Worm (Caenorhabditis elegans) whole organism, L4 larva: Measurements from ENCODE around the gene pgph-2.

Experiments used
- Y48G9A.11 ChIP-seq: fragments of 200-800 bp; sonication (Bioruptor generic); IDR thresholded peaks from 2 replicates; pipeline ENCODE4 v1.3.6; 2022; ENCODE audit warnings: missing genetic modification reagents, missing genetic modification characterization, missing compliant biosample characterization
- aha-1 ChIP-seq: fragments of 150-350 bp; peaks from one replicate; lab custom pipeline; 2014; ENCODE audit warnings: missing biosample characterization, missing genetic modification characterization
- ceh-28 ChIP-seq: fragments of 150-350 bp; optimal IDR thresholded peaks from 2 replicates; lab custom pipeline; 2014; ENCODE audit warnings: missing biosample characterization, missing genetic modification reagents, missing genetic modification characterization
- ceh-32 ChIP-seq: sonication (generic microtip); optimal IDR thresholded peaks from 2 replicates; lab custom pipeline; 2016; ENCODE audit warnings: mild to moderate bottlenecking, missing genetic modification characterization, missing compliant biosample characterization; ENCODE audit not compliant: poor library complexity
- ceh-44 ChIP-seq: fragments of 200-800 bp; sonication (Bioruptor generic); IDR thresholded peaks from 2 replicates; pipeline ENCODE4 v1.3.6; 2022; ENCODE audit warnings: missing genetic modification reagents, missing genetic modification characterization, missing compliant biosample characterization
- cey-2 ChIP-seq: sonication (generic microtip); optimal IDR thresholded peaks from 3 replicates; lab custom pipeline; 2017; ENCODE audit warnings: missing genetic modification characterization, mild to moderate bottlenecking, missing compliant biosample characterization, antibody characterized with exemption, borderline replicate concordance; ENCODE audit not compliant: insufficient read depth
- daf-16 ChIP-seq, 3 experiments: sonication (generic microtip); optimal IDR thresholded peaks; 2 replicates each; lab custom pipeline; 2016 to 2017; ENCODE audit warnings: missing genetic modification characterization in 3 of 3, missing genetic modification reagents in 3 of 3, mild to moderate bottlenecking in 2 of 3, missing compliant biosample characterization in 2 of 3, missing biosample characterization in 1 of 3, moderate library complexity in 1 of 3
- dmd-6 ChIP-seq: fragments of 200-800 bp; sonication (Bioruptor generic); IDR thresholded peaks from 2 replicates; pipeline ENCODE4 v1.3.6; 2022; ENCODE audit warnings: missing genetic modification reagents, missing genetic modification characterization, missing compliant biosample characterization
- dve-1 ChIP-seq: sonication (generic microtip); optimal IDR thresholded peaks from 2 replicates; lab custom pipeline; 2017; ENCODE audit warnings: antibody characterized with exemption, mild to moderate bottlenecking, missing genetic modification characterization, missing compliant biosample characterization; ENCODE audit not compliant: insufficient read depth
- hif-1 ChIP-seq, 2 experiments: sonication (generic microtip); optimal IDR thresholded peaks; 2 replicates each; lab custom pipeline; 2016 to 2017; ENCODE audit warnings: missing compliant biosample characterization in 2 of 2, missing genetic modification characterization in 2 of 2, missing genetic modification reagents in 2 of 2, missing genotype in 2 of 2, mild to moderate bottlenecking in 1 of 2
- lin-1 ChIP-seq: fragments of 200-800 bp; sonication (Bioruptor generic); IDR thresholded peaks from 2 replicates; pipeline ENCODE4 v1.3.6; 2022; ENCODE audit warnings: missing genetic modification reagents, missing genetic modification characterization, missing compliant biosample characterization
- mep-1 ChIP-seq: fragments of 150-350 bp; sonication (generic microtip); optimal IDR thresholded peaks from 3 replicates; lab custom pipeline; 2014; ENCODE audit warnings: missing biosample characterization, missing genetic modification characterization
- nhr-48 ChIP-seq: sonication (generic microtip); optimal IDR thresholded peaks from 2 replicates; lab custom pipeline; 2016; ENCODE audit warnings: mild to moderate bottlenecking, missing genetic modification characterization, missing compliant biosample characterization
- nhr-77 ChIP-seq: fragments of 150-350 bp; optimal IDR thresholded peaks from 2 replicates; lab custom pipeline; 2014; ENCODE audit warnings: missing biosample characterization, missing genetic modification characterization
- pha-4 ChIP-seq, 2 experiments: fragments of 150-350 bp in 1 of 2; fragments of 200-800 bp in 1 of 2; sonication (Bioruptor generic) in 1 of 2; IDR thresholded peaks in 1 of 2; optimal IDR thresholded peaks in 1 of 2; 2 replicates each; pipeline versions ENCODE4 v1.3.6 to Lab custom; 2014 to 2022; ENCODE audit warnings: missing genetic modification characterization in 2 of 2, missing genetic modification reagents in 2 of 2, missing biosample characterization in 1 of 2, missing compliant biosample characterization in 1 of 2
- pqm-1 ChIP-seq: sonication (generic microtip); optimal IDR thresholded peaks from 2 replicates; lab custom pipeline; 2017; ENCODE audit warnings: missing biosample characterization, missing genetic modification characterization
- set-16 ChIP-seq: fragments of 200-800 bp; sonication (Bioruptor generic); IDR thresholded peaks from 2 replicates; pipeline ENCODE4 v1.3.6; 2022; ENCODE audit warnings: missing genetic modification reagents, missing genetic modification characterization, missing compliant biosample characterization
- zfp-3 ChIP-seq: fragments of 200-800 bp; sonication (Bioruptor generic); conservative IDR thresholded peaks from 2 replicates; pipeline ENCODE4 v1.3.6; 2022; ENCODE audit warnings: missing genetic modification reagents, missing genetic modification characterization, missing compliant biosample characterization
- zip-11 ChIP-seq: fragments of 200-800 bp; sonication (Bioruptor generic); IDR thresholded peaks from 2 replicates; pipeline ENCODE4 v1.3.6; 2022; ENCODE audit warnings: missing genetic modification characterization, missing compliant biosample characterization

pgph-2 gene

ce11 chrV:5820401-5820800 is 55.5 kb downstream of the pgph-2 start:
- TF ChIP-seq dmd-6 (GFP tag; lab: Robert Waterston, UW) (peak; percentile 62), zfp-3 (GFP tag; lab: Robert Waterston, UW) (no peak), ceh-28 (tag; lab: Kevin White, UChicago) (no peak), pqm-1 (peak; percentile 0), Y48G9A.11 (no peak), pha-4 (GFP tag; IDR thresholded peaks at IDR 0.05; lab: Robert Waterston, UW) (no peak), pha-4 (tag; optimal IDR thresholded peaks at IDR 0.05; lab: Kevin White, UChicago) (no peak), zip-11 (GFP tag; lab: Robert Waterston, UW) (no peak), nhr-77 (tag; lab: Kevin White, UChicago) (no peak), ceh-44 (GFP tag; lab: Robert Waterston, UW) (no peak), nhr-48 (tag; lab: Kevin White, UChicago) (peak; percentile 31), hif-1 (tag; optimal IDR thresholded peaks at IDR 0.05; lab: Kevin White, UChicago) (peak in 1 of 2 experiments; percentile 66), aha-1 (tag; lab: Kevin White, UChicago) (peak; percentile 69), dve-1 (tag; lab: Kevin White, UChicago) (no peak), mep-1 (no peak), cey-2 (tag; lab: Kevin White, UChicago) (no peak), daf-16 (GFP tag; optimal IDR thresholded peaks at IDR 0.05; lab: Kevin White, UChicago) (no peak), daf-16 (tag; optimal IDR thresholded peaks at IDR 0.05; lab: Kevin White, UChicago) (peak; percentile 10), ceh-32 (no peak), set-16 (GFP tag; lab: Robert Waterston, UW) (no peak), lin-1 (GFP tag; lab: Robert Waterston, UW) (no peak)
